Fruit fly (Drosophila melanogaster): ENCODE data around the gene ome.

- TF ChIP-seq CG6254 (GFP tag; optimal IDR thresholded peaks at IDR 0.05) (no peak), CG3726 (GFP tag; IDR thresholded peaks at IDR 0.05) (no peak), Ptx1 (GFP tag; IDR thresholded peaks at IDR 0.05) (no peak), Antp (GFP tag; optimal IDR thresholded peaks at IDR 0.05) (no peak)
Observed at dm6 chr3L:14643692-14644091, 28.9 kb upstream of the ome start.

Measured in whole organism, embryonic.